Fruit fly (Drosophila melanogaster) whole organism, embryonic: ENCODE data around the gene Gr28a.

ENCODE experiments used
- Atf-2 ChIP-seq: fragments of 200-800 bp; sonication (Bioruptor generic); optimal IDR thresholded peaks from 2 replicates; lab custom pipeline; 2016; ENCODE audit warnings: missing biosample characterization, missing genetic modification characterization
- Awh ChIP-seq: fragments of 200-800 bp; sonication (Bioruptor generic); IDR thresholded peaks from 2 replicates; pipeline ENCODE4, ENCODE4 v1.3.6; 2022; ENCODE audit warnings: missing biosample characterization, missing genetic modification characterization
- CG10209 ChIP-seq: fragments of 200-800 bp; sonication (Bioruptor generic); optimal IDR thresholded peaks from 3 replicates; lab custom pipeline; 2017; ENCODE audit warnings: missing biosample characterization, mild to moderate bottlenecking, missing genetic modification characterization, missing genetic modification reagents
- CG10274 ChIP-seq: fragments of 200-800 bp; sonication (Bioruptor generic); optimal IDR thresholded peaks from 3 replicates; lab custom pipeline; 2017; ENCODE audit warnings: missing biosample characterization, mild to moderate bottlenecking, missing genetic modification characterization
- CG10366 ChIP-seq: fragments of 200-800 bp; sonication (Bioruptor generic); IDR thresholded peaks from 2 replicates; pipeline ENCODE4 v1.3.6; 2022; ENCODE audit warnings: missing biosample characterization, missing genetic modification characterization
- CG11398 ChIP-seq: fragments of 200-800 bp; sonication (Bioruptor generic); optimal IDR thresholded peaks from 2 replicates; lab custom pipeline; 2016; ENCODE audit warnings: missing biosample characterization, missing genetic modification characterization
- CG12071 ChIP-seq: fragments of 200-800 bp; sonication (Bioruptor generic); optimal IDR thresholded peaks from 3 replicates; lab custom pipeline; 2018; ENCODE audit warnings: missing biosample characterization, mild to moderate bottlenecking, missing genetic modification characterization
- CG12299 ChIP-seq: fragments of 200-800 bp; sonication (Bioruptor generic); optimal IDR thresholded peaks from 2 replicates; lab custom pipeline; 2018; ENCODE audit warnings: missing biosample characterization, mild to moderate bottlenecking, missing genetic modification characterization
- CG13775 ChIP-seq: fragments of 200-800 bp; sonication (Bioruptor generic); optimal IDR thresholded peaks from 3 replicates; lab custom pipeline; 2017; ENCODE audit warnings: missing biosample characterization, mild to moderate bottlenecking, missing genetic modification characterization
- CG17568 ChIP-seq: fragments of 200-800 bp; sonication (Bioruptor generic); optimal IDR thresholded peaks from 2 replicates; lab custom pipeline; 2018; ENCODE audit warnings: missing biosample characterization, mild to moderate bottlenecking, missing genetic modification characterization, moderate library complexity
- CG18764 ChIP-seq: fragments of 200-800 bp; sonication (Bioruptor generic); optimal IDR thresholded peaks from 3 replicates; lab custom pipeline; 2016; ENCODE audit warnings: missing biosample characterization, missing genetic modification characterization
- CG2120 ChIP-seq: fragments of 200-800 bp; sonication (Bioruptor generic); optimal IDR thresholded peaks from 3 replicates; lab custom pipeline; 2016; ENCODE audit warnings: missing biosample characterization, missing genetic modification characterization
- CG2678 ChIP-seq: fragments of 200-800 bp; sonication (Bioruptor generic); optimal IDR thresholded peaks from 3 replicates; lab custom pipeline; 2019; ENCODE audit warnings: missing biosample characterization, mild to moderate bottlenecking, missing genetic modification characterization, moderate library complexity
- CG3065 ChIP-seq: fragments of 200-800 bp; sonication (Bioruptor generic); optimal IDR thresholded peaks from 2 replicates; lab custom pipeline; 2016; ENCODE audit warnings: missing biosample characterization, missing genetic modification characterization
- CG31441 ChIP-seq: fragments of 200-800 bp; sonication (Bioruptor generic); IDR thresholded peaks from 2 replicates; pipeline ENCODE4 v1.3.6; 2022; ENCODE audit warnings: missing biosample characterization, missing genetic modification characterization
- CG3847 ChIP-seq: fragments of 200-800 bp; sonication (Bioruptor generic); IDR thresholded peaks from 2 replicates; pipeline ENCODE4 v1.3.6; 2022; ENCODE audit warnings: missing biosample characterization, missing genetic modification characterization
- CG4617 ChIP-seq: fragments of 200-800 bp; sonication (Bioruptor generic); optimal IDR thresholded peaks from 3 replicates; lab custom pipeline; 2016; ENCODE audit warnings: missing biosample characterization, missing genetic modification characterization, borderline replicate concordance
- CG5953 ChIP-seq: fragments of 200-800 bp; sonication (Bioruptor generic); IDR thresholded peaks from 2 replicates; pipeline ENCODE4 v1.3.6; 2022; ENCODE audit warnings: missing biosample characterization, missing genetic modification characterization
- CG6654 ChIP-seq: fragments of 200-800 bp; sonication (Bioruptor generic); optimal IDR thresholded peaks from 2 replicates; lab custom pipeline; 2017; ENCODE audit warnings: missing biosample characterization, mild to moderate bottlenecking, missing genetic modification characterization
- CG7357 ChIP-seq: fragments of 200-800 bp; sonication (Bioruptor generic); IDR thresholded peaks from 3 replicates; pipeline ENCODE4 v1.3.6; 2022; ENCODE audit warnings: missing biosample characterization, missing genetic modification characterization
- CG9727 ChIP-seq: fragments of 200-800 bp; sonication (Bioruptor generic); optimal IDR thresholded peaks from 3 replicates; lab custom pipeline; 2017; ENCODE audit warnings: missing biosample characterization, mild to moderate bottlenecking, missing genetic modification characterization
- CG9932 ChIP-seq: fragments of 200-800 bp; sonication (Bioruptor generic); IDR thresholded peaks from 2 replicates; pipeline ENCODE4 v1.3.6; 2022; ENCODE audit warnings: missing biosample characterization, missing genetic modification characterization
- CHES-1-like ChIP-seq: fragments of 200-800 bp; sonication (Bioruptor generic); optimal IDR thresholded peaks from 2 replicates; lab custom pipeline; 2016; ENCODE audit warnings: missing biosample characterization, missing genetic modification characterization
- Chrac-16 ChIP-seq: fragments of 200-800 bp; sonication (Bioruptor generic); optimal IDR thresholded peaks from 3 replicates; lab custom pipeline; 2016; ENCODE audit warnings: missing biosample characterization, missing genetic modification characterization
- GATAe ChIP-seq: fragments of 200-800 bp; sonication (Bioruptor generic); conservative IDR thresholded peaks from 2 replicates; pipeline ENCODE4 v1.3.6; 2022; ENCODE audit warnings: missing biosample characterization, missing genetic modification characterization
- MBD-R2 ChIP-seq: fragments of 200-800 bp; sonication (Bioruptor generic); IDR thresholded peaks from 2 replicates; pipeline ENCODE4 v1.3.6; 2022; ENCODE audit warnings: missing biosample characterization, missing genetic modification characterization
- NC2β ChIP-seq: fragments of 200-800 bp; sonication (Bioruptor generic); optimal IDR thresholded peaks from 2 replicates; lab custom pipeline; 2016; ENCODE audit warnings: missing biosample characterization, missing genetic modification characterization
- Pdp1 ChIP-seq, 2 experiments: fragments of 200-800 bp; sonication (Bioruptor generic); optimal IDR thresholded peaks; 3 replicates each; lab custom pipeline; 2016; ENCODE audit warnings: missing biosample characterization in 2 of 2, missing genetic modification characterization in 2 of 2, mild to moderate bottlenecking in 1 of 2, moderate library complexity in 1 of 2
- Spps ChIP-seq: fragments of 200-800 bp; sonication (Bioruptor generic); optimal IDR thresholded peaks from 2 replicates; lab custom pipeline; 2018; ENCODE audit warnings: missing biosample characterization, mild to moderate bottlenecking, missing genetic modification characterization
- Trl ChIP-seq, 3 experiments: fragments of >200 bp in 2 of 3; fragments of 200-800 bp in 1 of 3; sonication (Bioruptor generic) in 1 of 3; optimal IDR thresholded peaks; 2 replicates in 1 of 3; 3 replicates in 2 of 3; lab custom pipeline; 2016 to 2017; ENCODE audit warnings: missing biosample characterization in 1 of 3, missing genetic modification characterization in 1 of 3
- amos ChIP-seq: fragments of 200-800 bp; sonication (Bioruptor generic); IDR thresholded peaks from 2 replicates; pipeline ENCODE4 v1.3.6; 2022; ENCODE audit warnings: missing biosample characterization, missing genetic modification characterization; ENCODE audit not compliant: partially characterized antibody
- bab2 ChIP-seq: fragments of 200-800 bp; sonication (Bioruptor generic); optimal IDR thresholded peaks from 2 replicates; lab custom pipeline; 2016; ENCODE audit warnings: missing biosample characterization, missing genetic modification characterization
- bcd ChIP-seq: fragments of 200-800 bp; sonication (Bioruptor generic); optimal IDR thresholded peaks from 2 replicates; lab custom pipeline; 2017; ENCODE audit warnings: missing biosample characterization, mild to moderate bottlenecking, missing genetic modification characterization
- bowl ChIP-seq: fragments of 200-800 bp; sonication (Bioruptor generic); IDR thresholded peaks from 2 replicates; pipeline ENCODE4 v1.3.6; 2022; ENCODE audit warnings: missing biosample characterization, missing genetic modification characterization
- fd102C ChIP-seq: fragments of 200-800 bp; sonication (Bioruptor generic); optimal IDR thresholded peaks from 2 replicates; lab custom pipeline; 2018; ENCODE audit warnings: missing biosample characterization, mild to moderate bottlenecking, missing genetic modification characterization, moderate library complexity
- fd3F ChIP-seq: fragments of 200-800 bp; sonication (Bioruptor generic); optimal IDR thresholded peaks from 2 replicates; lab custom pipeline; 2018; ENCODE audit warnings: missing biosample characterization, mild to moderate bottlenecking, missing genetic modification characterization, moderate library complexity
- gce ChIP-seq: fragments of 200-800 bp; sonication (Bioruptor generic); IDR thresholded peaks from 3 replicates; pipeline ENCODE4 v1.3.6; 2022; ENCODE audit warnings: missing biosample characterization, missing genetic modification characterization
- grau ChIP-seq: fragments of 200-800 bp; optimal IDR thresholded peaks from 3 replicates; lab custom pipeline; 2019; ENCODE audit warnings: missing biosample characterization, mild to moderate bottlenecking, missing genetic modification characterization, moderate library complexity
- jumu ChIP-seq: fragments of 200-800 bp; sonication (Bioruptor generic); optimal IDR thresholded peaks from 3 replicates; lab custom pipeline; 2016; ENCODE audit warnings: missing biosample characterization, missing genetic modification characterization
- kah ChIP-seq: fragments of 200-800 bp; sonication (Bioruptor generic); optimal IDR thresholded peaks from 2 replicates; lab custom pipeline; 2018; ENCODE audit warnings: missing biosample characterization, mild to moderate bottlenecking, missing genetic modification characterization
- klu ChIP-seq: fragments of 200-800 bp; sonication (Bioruptor generic); IDR thresholded peaks from 2 replicates; pipeline ENCODE4 v1.3.6; 2022; ENCODE audit warnings: missing biosample characterization, missing genetic modification characterization
- mam ChIP-seq: fragments of 200-800 bp; sonication (Bioruptor generic); optimal IDR thresholded peaks from 3 replicates; lab custom pipeline; 2016; ENCODE audit warnings: missing biosample characterization, missing genetic modification characterization
- schlank ChIP-seq: fragments of 200-800 bp; sonication (Bioruptor generic); optimal IDR thresholded peaks from 2 replicates; lab custom pipeline; 2018; ENCODE audit warnings: missing biosample characterization, mild to moderate bottlenecking, missing genetic modification characterization
- sd ChIP-seq: fragments of 200-800 bp; sonication (Bioruptor generic); optimal IDR thresholded peaks from 3 replicates; lab custom pipeline; 2018; ENCODE audit warnings: missing biosample characterization, mild to moderate bottlenecking, missing genetic modification characterization, moderate library complexity
- seq ChIP-seq: fragments of 200-800 bp; sonication (Bioruptor generic); IDR thresholded peaks from 2 replicates; pipeline ENCODE4 v1.3.6; 2022; ENCODE audit warnings: missing biosample characterization, missing genetic modification characterization
- slbo ChIP-seq: fragments of 200-800 bp; sonication (Bioruptor generic); IDR thresholded peaks from 2 replicates; pipeline ENCODE4 v1.3.6; 2022; ENCODE audit warnings: missing biosample characterization, missing genetic modification characterization
- tgo ChIP-seq: fragments of 200-800 bp; sonication (Bioruptor generic); IDR thresholded peaks from 3 replicates; pipeline ENCODE4 v1.3.6; 2022; ENCODE audit warnings: missing biosample characterization, missing genetic modification characterization
- vvl ChIP-seq: fragments of 200-800 bp; sonication (Bioruptor generic); IDR thresholded peaks from 2 replicates; pipeline ENCODE4 v1.3.6; 2022; ENCODE audit warnings: missing biosample characterization, missing genetic modification characterization

Gr28a gene

DNA sequence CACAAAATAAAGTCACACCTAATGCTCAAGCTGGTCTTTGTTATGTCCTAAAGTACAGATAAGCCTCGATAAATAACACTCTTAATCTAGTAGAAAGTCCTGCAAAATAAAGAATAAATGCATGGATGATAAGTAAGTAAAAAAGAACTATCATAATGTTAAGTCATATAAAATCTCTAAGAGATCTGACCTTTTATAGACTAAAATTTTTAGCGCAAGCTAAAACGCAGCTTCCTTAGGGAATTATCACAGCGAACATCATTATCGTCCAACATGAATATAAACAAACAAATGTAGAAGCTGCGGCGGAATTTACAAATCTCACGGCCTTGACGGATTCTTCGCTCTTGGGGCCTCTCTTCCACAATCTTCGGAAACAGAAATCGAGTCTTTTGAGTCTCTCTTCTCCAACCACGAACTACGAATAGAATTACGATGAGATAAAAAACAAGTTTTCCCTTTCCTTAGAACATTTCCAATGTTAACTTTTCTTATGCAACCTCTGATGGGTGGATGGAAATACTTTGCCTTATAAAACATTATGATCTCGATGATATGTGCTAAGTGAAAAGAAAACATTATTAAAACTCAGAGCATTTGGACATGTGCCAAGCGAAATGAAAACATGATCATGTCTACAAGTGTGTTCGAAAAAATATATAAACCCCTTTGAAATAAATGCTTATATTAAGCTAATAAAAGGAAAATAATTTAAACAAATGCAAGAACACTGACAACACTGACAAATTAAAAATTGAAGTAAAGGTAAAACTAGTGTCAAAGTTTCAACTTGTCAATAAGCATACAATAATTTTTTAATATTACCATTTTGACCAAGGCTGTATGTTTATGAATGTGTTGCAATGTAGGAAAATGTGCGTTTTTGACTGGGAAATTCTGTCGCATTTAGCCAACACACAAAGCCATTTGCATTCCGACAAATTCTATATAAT is 40.6 kb upstream of the Gr28a start (continued):
- peak; percentile 19 for TF ChIP-seq CG13775 (GFP tag; lab: Kevin White, UChicago)
- peak; percentile 69 for TF ChIP-seq vvl (GFP tag; lab: Robert Waterston, UW)
- TF ChIP-seq Spps (tag; lab: Kevin White, UChicago) = no peak
- TF ChIP-seq CHES-1-like (GFP tag; lab: Kevin White, UChicago) = peak; percentile 34
- TF ChIP-seq slbo = peak; percentile 85
- peak; percentile 33; the same call in 1 of the 3 replicates for TF ChIP-seq tgo
- no peak for TF ChIP-seq CG10274
- TF ChIP-seq CG7357 (GFP tag; lab: Robert Waterston, UW) = no peak
- TF ChIP-seq gce = no peak
- peak; percentile 48 for TF ChIP-seq CG10209 (GFP tag; lab: Kevin White, UChicago)
- TF ChIP-seq Awh = no peak
- no peak for TF ChIP-seq jumu (GFP tag; lab: Kevin White, UChicago)
- TF ChIP-seq Chrac-16 (GFP tag; lab: Kevin White, UChicago) = peak; percentile 60
- peak; percentile 17 for TF ChIP-seq mam (GFP tag; lab: Kevin White, UChicago)
- peak; percentile 59 for TF ChIP-seq CG17568 (GFP tag; lab: Kevin White, UChicago)
- TF ChIP-seq fd3F (GFP tag; lab: Kevin White, UChicago) = peak; percentile 24
- no peak for TF ChIP-seq CG6654 (GFP tag; lab: Kevin White, UChicago)
- TF ChIP-seq grau (tag; lab: Kevin White, UChicago) = peak; percentile 94
- TF ChIP-seq Trl (optimal IDR thresholded peaks at IDR 0.05; lab: Kevin White, UChicago) = peak; percentile 34 to 51
- TF ChIP-seq Trl (GFP tag; optimal IDR thresholded peaks at IDR 0.05; lab: Kevin White, UChicago) = no peak
- no peak for TF ChIP-seq CG3065 (GFP tag; lab: Kevin White, UChicago)
- peak; percentile 95 for TF ChIP-seq sd
- TF ChIP-seq bab2 (GFP tag; lab: Kevin White, UChicago) = peak; percentile 46
- TF ChIP-seq CG31441 = 0 out of 2 replicates have a peak, but pooled peaks have one; percentile 26
- peak; percentile 67 for TF ChIP-seq CG3847 (GFP tag; lab: Robert Waterston, UW)
- peak; percentile 24 for TF ChIP-seq CG2678 (tag; lab: Kevin White, UChicago)
- TF ChIP-seq CG10366 = peak; percentile 40
- peak in 1 of 2 experiments; percentile 96 for TF ChIP-seq Pdp1 (GFP tag; optimal IDR thresholded peaks at IDR 0.05; lab: Kevin White, UChicago)
- peak; percentile 87 for TF ChIP-seq CG2120
- TF ChIP-seq CG9932 (GFP tag; lab: Robert Waterston, UW) = peak; percentile 88
- no peak for TF ChIP-seq CG4617 (GFP tag; lab: Kevin White, UChicago)
- TF ChIP-seq NC2β (GFP tag; lab: Kevin White, UChicago) = peak; percentile 27
- no peak for TF ChIP-seq amos (GFP tag; lab: Robert Waterston, UW)
- TF ChIP-seq CG18764 (GFP tag; lab: Kevin White, UChicago) = no peak
- peak; percentile 46; the same call in 1 of the 2 replicates for TF ChIP-seq bowl (GFP tag; lab: Robert Waterston, UW)
- TF ChIP-seq bcd (GFP tag; lab: Kevin White, UChicago) = no peak
- no peak for TF ChIP-seq Atf-2 (GFP tag; lab: Kevin White, UChicago)
- TF ChIP-seq klu (GFP tag; lab: Robert Waterston, UW) = 0 out of 2 replicates have a peak, but pooled peaks have one; percentile 29
- no peak for TF ChIP-seq CG12071 (GFP tag; lab: Kevin White, UChicago)
- TF ChIP-seq MBD-R2 = peak; percentile 56; the same call in 1 of the 2 replicates
- TF ChIP-seq CG12299 (tag; lab: Kevin White, UChicago) = peak; percentile 14
- TF ChIP-seq schlank (tag; lab: Kevin White, UChicago) = peak; percentile 8
- no peak for TF ChIP-seq CG11398 (GFP tag; lab: Kevin White, UChicago)
- no peak for TF ChIP-seq CG5953 (GFP tag; lab: Robert Waterston, UW)
- TF ChIP-seq kah (GFP tag; lab: Kevin White, UChicago) = no peak
- TF ChIP-seq seq (GFP tag; lab: Robert Waterston, UW) = peak; percentile 60
- no peak for TF ChIP-seq GATAe
- peak; percentile 35 for TF ChIP-seq CG9727 (GFP tag; lab: Kevin White, UChicago)
- TF ChIP-seq fd102C (GFP tag; lab: Kevin White, UChicago) = no peak
